Fruit fly (Drosophila melanogaster) whole organism, embryonic: ENCODE results near the gene CG15461.

Source experiments
- CG10321 ChIP-seq: fragments of 200-800 bp; sonication (Bioruptor generic); IDR thresholded peaks from 2 replicates; pipeline ENCODE4 v1.3.6; 2022; ENCODE audit warnings: missing biosample characterization, missing genetic modification characterization
- CG10543 ChIP-seq: fragments of 200-800 bp; sonication (Bioruptor generic); optimal IDR thresholded peaks from 3 replicates; lab custom pipeline; 2017; ENCODE audit warnings: missing biosample characterization, mild to moderate bottlenecking, missing genetic modification characterization, moderate library complexity
- CG11247 ChIP-seq: fragments of 200-800 bp; sonication (Bioruptor generic); IDR thresholded peaks from 2 replicates; pipeline ENCODE4 v1.3.6; 2022; ENCODE audit warnings: missing biosample characterization, missing genetic modification characterization
- CG12219 ChIP-seq: fragments of 200-800 bp; sonication (Bioruptor generic); optimal IDR thresholded peaks from 3 replicates; lab custom pipeline; 2018; ENCODE audit warnings: missing biosample characterization, mild to moderate bottlenecking, missing genetic modification characterization
- CG12391 ChIP-seq: fragments of 200-800 bp; sonication (Bioruptor generic); optimal IDR thresholded peaks from 3 replicates; lab custom pipeline; 2018; ENCODE audit warnings: missing biosample characterization, mild to moderate bottlenecking, missing genetic modification characterization, moderate library complexity
- CG12659 ChIP-seq: fragments of 200-800 bp; sonication (Bioruptor generic); optimal IDR thresholded peaks from 3 replicates; lab custom pipeline; 2017; ENCODE audit warnings: mild to moderate bottlenecking, missing biosample characterization, missing genetic modification reagents, missing genetic modification characterization
- CG12744 ChIP-seq: fragments of 200-800 bp; sonication (Bioruptor generic); optimal IDR thresholded peaks from 2 replicates; lab custom pipeline; 2016; ENCODE audit warnings: missing biosample characterization, missing genetic modification characterization
- CG13296 ChIP-seq: fragments of 200-800 bp; sonication (Bioruptor generic); optimal IDR thresholded peaks from 3 replicates; lab custom pipeline; 2018; ENCODE audit warnings: missing biosample characterization, mild to moderate bottlenecking, missing genetic modification characterization
- CG13775 ChIP-seq: fragments of 200-800 bp; sonication (Bioruptor generic); optimal IDR thresholded peaks from 3 replicates; lab custom pipeline; 2017; ENCODE audit warnings: missing biosample characterization, mild to moderate bottlenecking, missing genetic modification characterization
- CG14014 ChIP-seq: fragments of 200-800 bp; sonication (Bioruptor generic); IDR thresholded peaks from 2 replicates; pipeline ENCODE4 v1.3.6; 2022; ENCODE audit warnings: missing biosample characterization, missing genetic modification characterization
- CG14441 ChIP-seq: fragments of 200-800 bp; sonication (Bioruptor generic); IDR thresholded peaks from 2 replicates; pipeline ENCODE4 v1.3.6; 2022; ENCODE audit warnings: missing biosample characterization, missing genetic modification characterization
- CG15011 ChIP-seq: fragments of 200-800 bp; sonication (Bioruptor generic); optimal IDR thresholded peaks from 3 replicates; lab custom pipeline; 2018; ENCODE audit warnings: missing biosample characterization, mild to moderate bottlenecking, missing genetic modification characterization
- CG15073 ChIP-seq: fragments of 200-800 bp; sonication (Bioruptor generic); optimal IDR thresholded peaks from 2 replicates; lab custom pipeline; 2016; ENCODE audit warnings: missing biosample characterization, missing genetic modification characterization
- CG15601 ChIP-seq: fragments of 200-800 bp; sonication (Bioruptor generic); optimal IDR thresholded peaks from 3 replicates; lab custom pipeline; 2019; ENCODE audit warnings: missing biosample characterization, mild to moderate bottlenecking, missing genetic modification characterization, moderate library complexity
- CG16779 ChIP-seq: fragments of 200-800 bp; sonication (Bioruptor generic); IDR thresholded peaks from 2 replicates; pipeline ENCODE4 v1.3.6; 2022; ENCODE audit warnings: missing biosample characterization, missing genetic modification characterization
- CG17186 ChIP-seq: fragments of 200-800 bp; sonication (Bioruptor generic); optimal IDR thresholded peaks from 3 replicates; lab custom pipeline; 2017; ENCODE audit warnings: missing biosample characterization, missing genetic modification reagents, missing genetic modification characterization
- CG2712 ChIP-seq: fragments of 200-800 bp; optimal IDR thresholded peaks from 3 replicates; lab custom pipeline; 2019; ENCODE audit warnings: missing biosample characterization, mild to moderate bottlenecking, missing genetic modification characterization, moderate library complexity
- CG30020 ChIP-seq: fragments of 200-800 bp; optimal IDR thresholded peaks from 2 replicates; lab custom pipeline; 2019; ENCODE audit warnings: missing biosample characterization, mild to moderate bottlenecking, missing genetic modification characterization, moderate library complexity
- CG34422 ChIP-seq: fragments of 200-800 bp; sonication (Bioruptor generic); IDR thresholded peaks from 3 replicates; pipeline ENCODE4 v1.3.6; 2022; ENCODE audit warnings: missing biosample characterization, missing genetic modification characterization
- CG42726 ChIP-seq: fragments of 200-800 bp; sonication (Bioruptor generic); IDR thresholded peaks from 2 replicates; pipeline ENCODE4 v1.3.6; 2022; ENCODE audit warnings: missing biosample characterization, missing genetic modification characterization; ENCODE audit not compliant: partially characterized antibody
- CG4328 ChIP-seq: fragments of 200-800 bp; sonication (Bioruptor generic); optimal IDR thresholded peaks from 3 replicates; lab custom pipeline; 2017; ENCODE audit warnings: missing biosample characterization, missing genetic modification reagents, missing genetic modification characterization
- CG5245 ChIP-seq: fragments of 200-800 bp; sonication (Bioruptor generic); optimal IDR thresholded peaks from 3 replicates; lab custom pipeline; 2016; ENCODE audit warnings: missing biosample characterization, missing genetic modification characterization
- CG6689 ChIP-seq: fragments of 200-800 bp; sonication (Bioruptor generic); IDR thresholded peaks from 2 replicates; pipeline ENCODE4 v1.3.6; 2022; ENCODE audit warnings: missing biosample characterization, missing genetic modification characterization
- CTCF ChIP-seq: fragments of 200-800 bp; sonication (Bioruptor generic); optimal IDR thresholded peaks from 2 replicates; lab custom pipeline; 2017; ENCODE audit warnings: missing biosample characterization, mild to moderate bottlenecking, missing genetic modification characterization, moderate library complexity
- E2f1 ChIP-seq: fragments of 200-800 bp; sonication (Bioruptor generic); IDR thresholded peaks from 2 replicates; pipeline ENCODE4 v1.3.6; 2022; ENCODE audit warnings: missing biosample characterization, missing genetic modification characterization
- Elba2 ChIP-seq: fragments of 200-800 bp; sonication (Bioruptor generic); optimal IDR thresholded peaks from 3 replicates; lab custom pipeline; 2016; ENCODE audit warnings: missing biosample characterization, missing genetic modification characterization
- Fer1 ChIP-seq: fragments of 200-800 bp; sonication (Bioruptor generic); optimal IDR thresholded peaks from 2 replicates; lab custom pipeline; 2017; ENCODE audit warnings: missing biosample characterization, mild to moderate bottlenecking, missing genetic modification characterization
- HLH3B ChIP-seq: fragments of 200-800 bp; sonication (Bioruptor generic); IDR thresholded peaks from 2 replicates; pipeline ENCODE4 v1.3.6; 2022; ENCODE audit warnings: missing biosample characterization, missing genetic modification characterization
- HLH4C ChIP-seq: fragments of 200-800 bp; sonication (Bioruptor generic); IDR thresholded peaks from 3 replicates; pipeline ENCODE4 v1.3.6; 2022; ENCODE audit warnings: missing biosample characterization, missing genetic modification characterization; ENCODE audit not compliant: partially characterized antibody
- Hand ChIP-seq: fragments of 200-800 bp; sonication (Bioruptor generic); optimal IDR thresholded peaks from 2 replicates; lab custom pipeline; 2017; ENCODE audit warnings: mild to moderate bottlenecking, missing biosample characterization, missing genetic modification reagents, missing genetic modification characterization
- HmgZ ChIP-seq: fragments of 200-800 bp; sonication (Bioruptor generic); optimal IDR thresholded peaks from 2 replicates; lab custom pipeline; 2018; ENCODE audit warnings: missing biosample characterization, mild to moderate bottlenecking, missing genetic modification characterization
- Med ChIP-seq: fragments of 200-800 bp; sonication (Bioruptor generic); peaks from one replicate; lab custom pipeline; 2016; ENCODE audit warnings: missing biosample characterization, missing genetic modification characterization, mild to moderate bottlenecking, inconsistent platforms, moderate library complexity
- Mes4 ChIP-seq: fragments of 200-800 bp; sonication (Bioruptor generic); optimal IDR thresholded peaks from 2 replicates; lab custom pipeline; 2016; ENCODE audit warnings: missing biosample characterization, missing genetic modification characterization
- NC2β ChIP-seq: fragments of 200-800 bp; sonication (Bioruptor generic); optimal IDR thresholded peaks from 2 replicates; lab custom pipeline; 2016; ENCODE audit warnings: missing biosample characterization, missing genetic modification characterization
- NfI ChIP-seq: fragments of 200-800 bp; sonication (Bioruptor generic); optimal IDR thresholded peaks from 3 replicates; lab custom pipeline; 2018; ENCODE audit warnings: missing biosample characterization, mild to moderate bottlenecking, missing genetic modification characterization, moderate library complexity
- Trl ChIP-seq, 3 experiments: fragments of >200 bp in 2 of 3; fragments of 200-800 bp in 1 of 3; sonication (Bioruptor generic) in 1 of 3; optimal IDR thresholded peaks; 2 replicates in 1 of 3; 3 replicates in 2 of 3; lab custom pipeline; 2016 to 2017; ENCODE audit warnings: missing biosample characterization in 1 of 3, missing genetic modification characterization in 1 of 3
- amos ChIP-seq: fragments of 200-800 bp; sonication (Bioruptor generic); IDR thresholded peaks from 2 replicates; pipeline ENCODE4 v1.3.6; 2022; ENCODE audit warnings: missing biosample characterization, missing genetic modification characterization; ENCODE audit not compliant: partially characterized antibody
- ems ChIP-seq: fragments of 200-800 bp; sonication (Bioruptor generic); optimal IDR thresholded peaks from 3 replicates; lab custom pipeline; 2016; ENCODE audit warnings: missing biosample characterization, missing genetic modification characterization
- eve ChIP-seq, 2 experiments: fragments of >200 bp; optimal IDR thresholded peaks; 2 replicates each; lab custom pipeline; 2017; ENCODE audit warnings: missing biosample characterization in 2 of 2, missing genetic modification characterization in 2 of 2
- exex ChIP-seq: fragments of 200-800 bp; sonication (Bioruptor generic); optimal IDR thresholded peaks from 4 replicates; lab custom pipeline; 2018; ENCODE audit warnings: missing biosample characterization, mild to moderate bottlenecking, missing genetic modification characterization, moderate library complexity
- her ChIP-seq: fragments of 200-800 bp; sonication (Bioruptor generic); optimal IDR thresholded peaks from 2 replicates; lab custom pipeline; 2016; ENCODE audit warnings: missing biosample characterization, missing genetic modification characterization
- ind ChIP-seq: fragments of 200-800 bp; sonication (Bioruptor generic); optimal IDR thresholded peaks from 3 replicates; lab custom pipeline; 2016; ENCODE audit warnings: missing biosample characterization, missing genetic modification characterization
- jigr1 ChIP-seq: fragments of 200-800 bp; sonication (Bioruptor generic); IDR thresholded peaks from 3 replicates; pipeline ENCODE4 v1.3.6; 2022; ENCODE audit warnings: missing biosample characterization, missing genetic modification characterization
- kay ChIP-seq: fragments of 200-800 bp; sonication (Bioruptor generic); optimal IDR thresholded peaks from 2 replicates; lab custom pipeline; 2016; ENCODE audit warnings: missing biosample characterization, missing genetic modification characterization
- klu ChIP-seq: fragments of 200-800 bp; sonication (Bioruptor generic); IDR thresholded peaks from 2 replicates; pipeline ENCODE4 v1.3.6; 2022; ENCODE audit warnings: missing biosample characterization, missing genetic modification characterization
- lbe ChIP-seq: fragments of 200-800 bp; sonication (Bioruptor generic); optimal IDR thresholded peaks from 2 replicates; lab custom pipeline; 2016; ENCODE audit warnings: missing biosample characterization, mild to moderate bottlenecking, missing genetic modification characterization
- mirr ChIP-seq: fragments of 200-800 bp; sonication (Bioruptor generic); optimal IDR thresholded peaks from 3 replicates; lab custom pipeline; 2018; ENCODE audit warnings: missing biosample characterization, mild to moderate bottlenecking, missing genetic modification characterization
- nerfin-1 ChIP-seq: fragments of 200-800 bp; sonication (Bioruptor generic); optimal IDR thresholded peaks from 3 replicates; lab custom pipeline; 2019; ENCODE audit warnings: missing biosample characterization, mild to moderate bottlenecking, missing genetic modification characterization, moderate library complexity
- pho ChIP-seq: fragments of 200-800 bp; sonication (Bioruptor generic); optimal IDR thresholded peaks from 2 replicates; lab custom pipeline; 2016; ENCODE audit warnings: missing biosample characterization, missing genetic modification characterization
- repo ChIP-seq: fragments of 200-800 bp; sonication (Bioruptor generic); optimal IDR thresholded peaks from 2 replicates; lab custom pipeline; 2016; ENCODE audit warnings: missing biosample characterization, missing genetic modification characterization
- shn ChIP-seq: fragments of 200-800 bp; sonication (Bioruptor generic); optimal IDR thresholded peaks from 3 replicates; lab custom pipeline; 2016; ENCODE audit warnings: missing biosample characterization, missing genetic modification characterization
- sim ChIP-seq: fragments of 200-800 bp; sonication (Bioruptor generic); IDR thresholded peaks from 2 replicates; pipeline ENCODE4 v1.3.6; 2022; ENCODE audit warnings: missing biosample characterization, missing genetic modification characterization

CG15461 gene

DNA sequence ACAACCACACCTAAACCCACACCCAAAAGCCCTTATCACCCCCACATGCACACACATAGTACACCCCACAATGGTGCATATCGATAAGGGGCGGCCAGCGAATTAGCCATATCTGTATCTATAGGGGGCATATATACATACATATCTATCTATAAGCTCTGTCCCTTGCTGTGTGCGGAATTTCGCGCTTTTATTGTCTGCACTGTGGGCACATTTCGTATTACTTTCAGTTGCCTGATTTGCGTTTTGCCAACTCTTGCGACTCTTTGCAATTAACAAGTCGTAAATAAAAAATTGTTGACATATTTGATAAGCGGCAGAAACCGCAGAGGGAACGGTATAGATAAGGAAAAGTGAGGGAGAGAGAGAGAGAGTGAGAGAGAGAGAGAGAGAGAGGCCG is 4.6 kb upstream of the CG15461 start (continued):
- no peak for TF ChIP-seq CG14014 (GFP tag; lab: Robert Waterston, UW)
- TF ChIP-seq kay (GFP tag; lab: Kevin White, UChicago) = no peak
- TF ChIP-seq mirr (GFP tag; lab: Kevin White, UChicago) = peak; percentile 39
- TF ChIP-seq CG6689 (GFP tag; lab: Robert Waterston, UW) = no peak
- TF ChIP-seq CG15601 (tag; lab: Kevin White, UChicago) = no peak
- TF ChIP-seq E2f1 (GFP tag; lab: Robert Waterston, UW) = no peak
- TF ChIP-seq CG15011 = no peak
- peak; percentile 43 for TF ChIP-seq Med (GFP tag; lab: Kevin White, UChicago)
- no peak for TF ChIP-seq CG12744
- no peak for TF ChIP-seq Hand
- TF ChIP-seq CG12219 (GFP tag; lab: Kevin White, UChicago) = no peak
- TF ChIP-seq nerfin-1 (tag; lab: Kevin White, UChicago) = no peak
- TF ChIP-seq CG13775 (GFP tag; lab: Kevin White, UChicago) = no peak
- no peak for TF ChIP-seq repo (GFP tag; lab: Kevin White, UChicago)
- no peak for TF ChIP-seq CG14441 (GFP tag; lab: Robert Waterston, UW)
- no peak for TF ChIP-seq NfI (GFP tag; lab: Kevin White, UChicago)
- TF ChIP-seq CG12391 (tag; lab: Kevin White, UChicago) = no peak
- TF ChIP-seq CG42726 (GFP tag; lab: Robert Waterston, UW) = no peak
- no peak for TF ChIP-seq Mes4 (GFP tag; lab: Kevin White, UChicago)
- TF ChIP-seq CG15073 (GFP tag; lab: Kevin White, UChicago) = no peak
- no peak for TF ChIP-seq CTCF (GFP tag; lab: Kevin White, UChicago)
- no peak for TF ChIP-seq CG4328
- no peak for TF ChIP-seq HLH4C
- no peak for TF ChIP-seq CG11247
- TF ChIP-seq klu (GFP tag; lab: Robert Waterston, UW) = no peak
- TF ChIP-seq eve (GFP tag; optimal IDR thresholded peaks at IDR 0.05; lab: Kevin White, UChicago) = no peak
- no peak for TF ChIP-seq HLH3B (GFP tag; lab: Robert Waterston, UW)
- no peak for TF ChIP-seq Elba2 (GFP tag; lab: Kevin White, UChicago)
- no peak for TF ChIP-seq CG10321 (GFP tag; lab: Robert Waterston, UW)
- TF ChIP-seq exex (tag; lab: Kevin White, UChicago) = peak; percentile 76
- peak; percentile 2 for TF ChIP-seq HmgZ (tag; lab: Kevin White, UChicago)
- no peak for TF ChIP-seq CG13296 (GFP tag; lab: Kevin White, UChicago)
- no peak for TF ChIP-seq CG16779 (GFP tag; lab: Robert Waterston, UW)
- no peak for TF ChIP-seq CG2712 (tag; lab: Kevin White, UChicago)
- no peak for TF ChIP-seq CG30020 (tag; lab: Kevin White, UChicago)
- TF ChIP-seq her = no peak
- no peak for TF ChIP-seq CG5245 (GFP tag; lab: Kevin White, UChicago)
- TF ChIP-seq ind (GFP tag; lab: Kevin White, UChicago) = no peak
- TF ChIP-seq pho (GFP tag; lab: Kevin White, UChicago) = no peak
- peak; percentile 29 for TF ChIP-seq Fer1 (GFP tag; lab: Kevin White, UChicago)
- TF ChIP-seq CG10543 (GFP tag; lab: Kevin White, UChicago) = peak; percentile 23
- TF ChIP-seq lbe (GFP tag; lab: Kevin White, UChicago) = peak; percentile 17
- TF ChIP-seq amos (GFP tag; lab: Robert Waterston, UW) = no peak
- TF ChIP-seq CG12659 (GFP tag; lab: Kevin White, UChicago) = no peak
- TF ChIP-seq Trl (optimal IDR thresholded peaks at IDR 0.05; lab: Kevin White, UChicago) = peak in 1 of 2 experiments; percentile 60
- TF ChIP-seq Trl (GFP tag; optimal IDR thresholded peaks at IDR 0.05; lab: Kevin White, UChicago) = no peak
- no peak for TF ChIP-seq NC2β
- TF ChIP-seq CG34422 (GFP tag; lab: Robert Waterston, UW) = no peak
- no peak for TF ChIP-seq ems (GFP tag; lab: Kevin White, UChicago)
- TF ChIP-seq sim (GFP tag; lab: Robert Waterston, UW) = no peak
- TF ChIP-seq shn (GFP tag; lab: Kevin White, UChicago) = no peak
- TF ChIP-seq jigr1 (GFP tag; lab: Robert Waterston, UW) = no peak
- TF ChIP-seq CG17186 (GFP tag; lab: Kevin White, UChicago) = no peak
